Fruit fly (Drosophila melanogaster): ENCODE results near the gene tut.
A peak's percentile ranks its signal among the peaks of the same experiment; 100 is the strongest.

dm6 chr3L:8165436-8165835, 45.1 kb downstream of the tut start, which contains the start of gene CG13675:
- TF ChIP-seq CG8159 (tag; optimal IDR thresholded peaks at IDR 0.05) (no peak), CG17806 (tag; optimal IDR thresholded peaks at IDR 0.05) (no peak), CG4496 (GFP tag; IDR thresholded peaks at IDR 0.05) (peak; percentile 44; the same call in 1 of the 3 replicates), Pif1B (GFP tag; optimal IDR thresholded peaks at IDR 0.05) (no peak), CG8301 (tag; optimal IDR thresholded peaks at IDR 0.05) (no peak), gl (tag; optimal IDR thresholded peaks at IDR 0.05) (no peak), rn (GFP tag; IDR thresholded peaks at IDR 0.05) (no peak), CG15710 (tag; optimal IDR thresholded peaks at IDR 0.05) (no peak), CG34367 (tag; optimal IDR thresholded peaks at IDR 0.05) (no peak), CG10348 (GFP tag; IDR thresholded peaks at IDR 0.05) (no peak), CG13204 (GFP tag; optimal IDR thresholded peaks at IDR 0.05) (no peak), EcR (GFP tag; optimal IDR thresholded peaks at IDR 0.05) (no peak), CG9948 (tag; optimal IDR thresholded peaks at IDR 0.05) (no peak), Pif1A (GFP tag; optimal IDR thresholded peaks at IDR 0.05) (no peak)
